Worm (Caenorhabditis elegans): Measurements from ENCODE around the gene sym-2.

- TF ChIP-seq tbx-11 (GFP tag; IDR thresholded peaks at IDR 0.05) (no peak), pes-1 (GFP tag; IDR thresholded peaks at IDR 0.05) (no peak)
Observed at ce11 chrII:9210076-9210475, 21.8 kb upstream of the sym-2 start, which contains the start of gene ZK1067.4.

Measured in whole organism, early embryonic.